Fruit fly (Drosophila melanogaster) whole organism, wandering third instar larva: ENCODE results near the gene MED27.

Experiments used
- CG32264 ChIP-seq: fragments of 200-800 bp; sonication (Bioruptor generic); optimal IDR thresholded peaks from 2 replicates; lab custom pipeline; 2016; ENCODE audit warnings: missing biosample characterization, missing genetic modification characterization
- CrebA ChIP-seq: fragments of 200-800 bp; sonication (Bioruptor generic); optimal IDR thresholded peaks from 2 replicates; lab custom pipeline; 2016; ENCODE audit warnings: missing biosample characterization, mild to moderate bottlenecking, missing genetic modification characterization, borderline replicate concordance
- Dfd ChIP-seq: fragments of >200 bp; optimal IDR thresholded peaks from 2 replicates; lab custom pipeline; 2017; ENCODE audit warnings: missing biosample characterization, missing genetic modification characterization
- Dif ChIP-seq: fragments of 200-275, 200-300 bp; sonication (Bioruptor generic); optimal IDR thresholded peaks from 2 replicates; lab custom pipeline; 2018; ENCODE audit warnings: missing biosample characterization, missing genetic modification characterization; ENCODE audit not compliant: partially characterized antibody
- GATAd ChIP-seq: sonication (Bioruptor generic); optimal IDR thresholded peaks from 2 replicates; lab custom pipeline; 2016; ENCODE audit warnings: missing biosample characterization, missing genetic modification characterization
- HLH106 ChIP-seq: fragments of 200-800 bp; optimal IDR thresholded peaks from 3 replicates; lab custom pipeline; 2019; ENCODE audit warnings: missing biosample characterization, mild to moderate bottlenecking, missing genetic modification characterization, moderate library complexity
- Hnf4 ChIP-seq: fragments of 200-800 bp; sonication (Bioruptor generic); optimal IDR thresholded peaks from 2 replicates; lab custom pipeline; 2016; ENCODE audit warnings: missing biosample characterization, mild to moderate bottlenecking, missing genetic modification characterization
- Hr78 ChIP-seq: fragments of >200 bp; optimal IDR thresholded peaks from 2 replicates; lab custom pipeline; 2017; ENCODE audit warnings: missing biosample characterization, missing genetic modification characterization
- Hr83 ChIP-seq: fragments of 200-300 bp; sonication (Bioruptor generic); optimal IDR thresholded peaks from 2 replicates; lab custom pipeline; 2016; ENCODE audit warnings: missing biosample characterization, mild to moderate bottlenecking, missing genetic modification characterization, moderate library complexity; ENCODE audit not compliant: poor library complexity, severe bottlenecking
- Jra ChIP-seq: sonication (Bioruptor generic); optimal IDR thresholded peaks from 2 replicates; lab custom pipeline; 2016; ENCODE audit warnings: missing biosample characterization, missing genetic modification characterization
- Mio ChIP-seq: sonication (Bioruptor generic); optimal IDR thresholded peaks from 2 replicates; lab custom pipeline; 2016; ENCODE audit warnings: missing biosample characterization, missing genetic modification characterization
- OdsH ChIP-seq: fragments of 200-800 bp; sonication (Bioruptor generic); optimal IDR thresholded peaks from 2 replicates; lab custom pipeline; 2016; ENCODE audit warnings: missing biosample characterization, mild to moderate bottlenecking, missing genetic modification characterization
- Rel ChIP-seq, 2 experiments: fragments of 200-800 bp; sonication (Bioruptor generic) in 1 of 2; optimal IDR thresholded peaks; 2 replicates in 1 of 2; 3 replicates in 1 of 2; lab custom pipeline; 2016 to 2019; ENCODE audit warnings: mild to moderate bottlenecking in 2 of 2, missing biosample characterization in 2 of 2, missing genetic modification characterization in 2 of 2, moderate library complexity in 1 of 2
- Sp1 ChIP-seq: fragments of 200-800 bp; sonication (Bioruptor generic); optimal IDR thresholded peaks from 3 replicates; lab custom pipeline; 2019; ENCODE audit warnings: missing biosample characterization, mild to moderate bottlenecking, missing genetic modification characterization, moderate library complexity
- Vsx2 ChIP-seq: fragments of 200-300, 225-300 bp; sonication (Bioruptor generic); optimal IDR thresholded peaks from 2 replicates; lab custom pipeline; 2018; ENCODE audit warnings: missing biosample characterization, missing genetic modification characterization; ENCODE audit not compliant: partially characterized antibody
- brk ChIP-seq: fragments of 200-800 bp; sonication (Bioruptor generic); optimal IDR thresholded peaks from 2 replicates; lab custom pipeline; 2016; ENCODE audit warnings: missing biosample characterization, mild to moderate bottlenecking, missing genetic modification characterization
- dl ChIP-seq, 2 experiments: fragments of 175-275, 200-275 bp in 1 of 2; fragments of 200-275 bp in 1 of 2; sonication (Bioruptor generic); optimal IDR thresholded peaks; lab custom pipeline; 2018; ENCODE audit warnings: mild to moderate bottlenecking in 2 of 2, missing biosample characterization in 2 of 2, missing genetic modification characterization in 2 of 2, moderate library complexity in 2 of 2; ENCODE audit not compliant: partially characterized antibody in 2 of 2, insufficient read depth in 1 of 2
- dsf ChIP-seq: sonication (Bioruptor generic); optimal IDR thresholded peaks from 2 replicates; lab custom pipeline; 2016; ENCODE audit warnings: missing biosample characterization, missing genetic modification characterization, borderline replicate concordance
- ey ChIP-seq: fragments of 200-800 bp; sonication (Bioruptor generic); optimal IDR thresholded peaks from 2 replicates; lab custom pipeline; 2016; ENCODE audit warnings: missing biosample characterization, missing genetic modification characterization
- jim ChIP-seq: fragments of 175-275, 200-325 bp; sonication (Bioruptor generic); optimal IDR thresholded peaks from 2 replicates; lab custom pipeline; 2016; ENCODE audit warnings: missing biosample characterization, mild to moderate bottlenecking, missing genetic modification characterization
- lola ChIP-seq: fragments of >200 bp; optimal IDR thresholded peaks from 2 replicates; lab custom pipeline; 2017; ENCODE audit warnings: missing biosample characterization, missing genetic modification characterization
- psq ChIP-seq: fragments of 200-800 bp; sonication (Bioruptor generic); optimal IDR thresholded peaks from 3 replicates; lab custom pipeline; 2017; ENCODE audit warnings: missing biosample characterization, mild to moderate bottlenecking, missing genetic modification characterization, moderate library complexity
- rgr ChIP-seq: fragments of 200-800 bp; sonication (Bioruptor generic); optimal IDR thresholded peaks from 3 replicates; lab custom pipeline; 2016; ENCODE audit warnings: missing biosample characterization, mild to moderate bottlenecking, missing genetic modification characterization
- sage ChIP-seq: fragments of 200-800 bp; sonication (Bioruptor generic); optimal IDR thresholded peaks from 2 replicates; lab custom pipeline; 2016; ENCODE audit warnings: missing biosample characterization, mild to moderate bottlenecking, missing genetic modification characterization
- sv ChIP-seq: fragments of 200-800 bp; sonication (Bioruptor generic); optimal IDR thresholded peaks from 3 replicates; lab custom pipeline; 2016; ENCODE audit warnings: missing biosample characterization, missing genetic modification characterization
- tai ChIP-seq: sonication (Bioruptor generic); optimal IDR thresholded peaks from 2 replicates; lab custom pipeline; 2016; ENCODE audit warnings: missing biosample characterization, missing genetic modification characterization
- usp ChIP-seq: fragments of >200 bp; optimal IDR thresholded peaks from 2 replicates; lab custom pipeline; 2017; ENCODE audit warnings: missing biosample characterization, missing genetic modification characterization
- woc ChIP-seq: sonication (Bioruptor generic); optimal IDR thresholded peaks from 2 replicates; lab custom pipeline; 2016; ENCODE audit warnings: missing biosample characterization, mild to moderate bottlenecking, missing genetic modification characterization

Gene MED27

dm6 chr3R:5632182-5632581, 22.8 kb upstream of the MED27 start, which contains the start of gene CG31549:
CG31549 (plus strand) TSS chr3R:5632192.
- no peak for TF ChIP-seq Hr78 (GFP tag; lab: Kevin White, UChicago)
- TF ChIP-seq Vsx2, result no peak
- no peak for TF ChIP-seq dl (GFP tag; optimal IDR thresholded peaks at IDR 0.05; lab: Kevin White, UChicago; ENCODE audit: insufficient read depth in 1 of 2, partially characterized antibody in 2 of 2)
- TF ChIP-seq Sp1 (GFP tag; lab: Kevin White, UChicago), result no peak

dm6 chr3R:5633437-5633836, 21.5 kb upstream of the MED27 start, which contains the start of gene CG12171:
CG12171 (plus strand) TSS chr3R:5633627.
- TF ChIP-seq dsf (GFP tag; lab: Kevin White, UChicago), result no peak
- no peak for TF ChIP-seq GATAd (GFP tag; lab: Kevin White, UChicago)
- no peak for TF ChIP-seq Dfd (GFP tag; lab: Kevin White, UChicago)
- TF ChIP-seq Hr83 (GFP tag; lab: Kevin White, UChicago), result peak; percentile 46
- TF ChIP-seq, all 38 proteins: peak for 1

- TF ChIP-seq Hnf4 (GFP tag; lab: Kevin White, UChicago) (no peak), CrebA (GFP tag; lab: Kevin White, UChicago) (no peak), lola (GFP tag; lab: Kevin White, UChicago) (no peak), CG32264 (GFP tag; lab: Kevin White, UChicago) (no peak), Dfd (GFP tag; lab: Kevin White, UChicago) (no peak), tai (no peak), usp (no peak), woc (GFP tag; lab: Kevin White, UChicago) (no peak), dl (GFP tag; optimal IDR thresholded peaks at IDR 0.05; lab: Kevin White, UChicago; ENCODE audit: insufficient read depth in 1 of 2, partially characterized antibody in 2 of 2) (no peak), rgr (GFP tag; lab: Kevin White, UChicago) (no peak), Hr78 (GFP tag; lab: Kevin White, UChicago) (no peak), GATAd (GFP tag; lab: Kevin White, UChicago) (no peak), HLH106 (tag; lab: Kevin White, UChicago) (no peak), Jra (GFP tag; lab: Kevin White, UChicago) (no peak), psq (no peak), OdsH (GFP tag; lab: Kevin White, UChicago) (no peak), jim (no peak)
Measured at dm6 chr3R:5635524-5635923, 19.4 kb upstream of the MED27 start, which contains the start of gene CG31546. CG31546 (minus strand) TSS chr3R:5635624.

- no peak for TF ChIP-seq Mio
- TF ChIP-seq OdsH (GFP tag; lab: Kevin White, UChicago), result peak; percentile 1
- TF ChIP-seq CrebA (GFP tag; lab: Kevin White, UChicago), result no peak
- peak; percentile 37 for TF ChIP-seq ey (GFP tag; lab: Kevin White, UChicago)
- TF ChIP-seq Jra (GFP tag; lab: Kevin White, UChicago), result no peak
- no peak for TF ChIP-seq Dif (GFP tag; lab: Kevin White, UChicago)
- TF ChIP-seq Sp1 (GFP tag; lab: Kevin White, UChicago), result no peak
- TF ChIP-seq brk (GFP tag; lab: Kevin White, UChicago), result no peak
- TF ChIP-seq sage (GFP tag; lab: Kevin White, UChicago), result no peak
- peak; percentile 36 for TF ChIP-seq HLH106 (tag; lab: Kevin White, UChicago)
- TF ChIP-seq sv (GFP tag; lab: Kevin White, UChicago), result peak; percentile 32
- no peak for TF ChIP-seq Rel (GFP tag; optimal IDR thresholded peaks at IDR 0.05; lab: Kevin White, UChicago)
- TF ChIP-seq Rel (tag; optimal IDR thresholded peaks at IDR 0.05; lab: Kevin White, UChicago), result no peak
- TF ChIP-seq psq, result peak; percentile 41
- peak; percentile 19 for TF ChIP-seq Hr83 (GFP tag; lab: Kevin White, UChicago)
Measured at dm6 chr3R:5636519-5637430, 18.2 kb upstream of the MED27 start, which contains the start of the genes CG31548 and CG12170. CG31548 (minus strand) TSS chr3R:5636852. CG12170 (plus strand) TSS chr3R:5637234.
